Fruit fly (Drosophila melanogaster): ENCODE data around the gene MED6.
A peak's percentile ranks its signal among the peaks of the same experiment; 100 is the strongest.

The MED6 gene

dm6 chr3R:9759360-9760191 is 9.2 kb downstream of the MED6 start, which contains the start of gene Mpi (continued):
- TF ChIP-seq trem (tag; optimal IDR thresholded peaks at IDR 0.05) = peak; percentile 58
- TF ChIP-seq CG2116 (GFP tag; optimal IDR thresholded peaks at IDR 0.05) = peak; percentile 66
- no peak for TF ChIP-seq Nf-YC (tag; optimal IDR thresholded peaks at IDR 0.05)
- TF ChIP-seq ato (GFP tag; IDR thresholded peaks at IDR 0.05; ENCODE audit: partially characterized antibody) = 0 out of 2 replicates have a peak, but pooled peaks have one; percentile 45
- TF ChIP-seq CG9932 (GFP tag; IDR thresholded peaks at IDR 0.05) = peak; percentile 36
- no peak for TF ChIP-seq CG11696 (GFP tag; IDR thresholded peaks at IDR 0.05)
- TF ChIP-seq CG12104 (GFP tag; optimal IDR thresholded peaks at IDR 0.05) = no peak
- TF ChIP-seq oc (tag; optimal IDR thresholded peaks at IDR 0.05) = no peak
- TF ChIP-seq wdn (GFP tag; IDR thresholded peaks at IDR 0.05) = no peak
- TF ChIP-seq gt (GFP tag; IDR thresholded peaks at IDR 0.05) = no peak
- TF ChIP-seq D19A (tag; optimal IDR thresholded peaks at IDR 0.05) = peak; percentile 100
- no peak for TF ChIP-seq cas (GFP tag; IDR thresholded peaks at IDR 0.05)
- TF ChIP-seq HLH54F (GFP tag; optimal IDR thresholded peaks at IDR 0.05) = no peak
- TF ChIP-seq prd (optimal IDR thresholded peaks at IDR 0.05) = no peak
- 0 out of 3 replicates have a peak, but pooled peaks have one; percentile 15 for TF ChIP-seq prd (GFP tag; IDR thresholded peaks at IDR 0.05)
- TF ChIP-seq CG10431 (GFP tag; optimal IDR thresholded peaks at IDR 0.05) = no peak
- no peak for TF ChIP-seq CG8944 (GFP tag; optimal IDR thresholded peaks at IDR 0.05)
- TF ChIP-seq CG17829 (tag; optimal IDR thresholded peaks at IDR 0.05) = peak; percentile 50
- no peak for TF ChIP-seq Dip3 (GFP tag; optimal IDR thresholded peaks at IDR 0.05)
- TF ChIP-seq run (tag; optimal IDR thresholded peaks at IDR 0.05) = no peak
- peak; percentile 70 for TF ChIP-seq Max (GFP tag; optimal IDR thresholded peaks at IDR 0.05)
- no peak for TF ChIP-seq CG16863 (GFP tag; optimal IDR thresholded peaks at IDR 0.05)
- no peak for TF ChIP-seq Nf-YB (GFP tag; optimal IDR thresholded peaks at IDR 0.05)
- TF ChIP-seq CG1792 (GFP tag; optimal IDR thresholded peaks at IDR 0.05) = no peak
- TF ChIP-seq Dll (GFP tag; IDR thresholded peaks at IDR 0.05; ENCODE audit: partially characterized antibody) = peak; percentile 67
- TF ChIP-seq CG32532 (GFP tag; IDR thresholded peaks at IDR 0.05) = peak; percentile 42
- TF ChIP-seq fd64A (GFP tag; optimal IDR thresholded peaks at IDR 0.05) = no peak
- TF ChIP-seq nau (GFP tag; optimal IDR thresholded peaks at IDR 0.05) = no peak
- peak; percentile 54 for TF ChIP-seq pzg (GFP tag; optimal IDR thresholded peaks at IDR 0.05)
- TF ChIP-seq Awh (GFP tag; IDR thresholded peaks at IDR 0.05) = no peak
- no peak for TF ChIP-seq Dad (GFP tag; optimal IDR thresholded peaks at IDR 0.05)
- no peak for TF ChIP-seq HmgD (GFP tag; optimal IDR thresholded peaks at IDR 0.05)
- TF ChIP-seq ttk (GFP tag; IDR thresholded peaks at IDR 0.05) = no peak
- TF ChIP-seq Lhr (GFP tag; optimal IDR thresholded peaks at IDR 0.05) = no peak
- no peak for TF ChIP-seq sim (GFP tag; IDR thresholded peaks at IDR 0.05)
- TF ChIP-seq Eip74EF (GFP tag; optimal IDR thresholded peaks at IDR 0.05) = no peak
- TF ChIP-seq D (optimal IDR thresholded peaks at IDR 0.05) = peak; percentile 21
- no peak for TF ChIP-seq D (GFP tag; optimal IDR thresholded peaks at IDR 0.05)
- TF ChIP-seq sna (GFP tag; IDR thresholded peaks at IDR 0.05; ENCODE audit: partially characterized antibody) = 0 out of 2 replicates have a peak, but pooled peaks have one; percentile 50
- TF ChIP-seq Sox100B (GFP tag; optimal IDR thresholded peaks at IDR 0.05) = no peak
- TF ChIP-seq insv (GFP tag; optimal IDR thresholded peaks at IDR 0.05) = no peak
- no peak for TF ChIP-seq CG9215 (GFP tag; IDR thresholded peaks at IDR 0.05)
- no peak for TF ChIP-seq mam (GFP tag; optimal IDR thresholded peaks at IDR 0.05)
- no peak for TF ChIP-seq CG18599 (GFP tag; optimal IDR thresholded peaks at IDR 0.05)
- no peak for TF ChIP-seq yki (optimal IDR thresholded peaks at IDR 0.05)
- peak; percentile 52; the same call in 1 of the 3 replicates for TF ChIP-seq CG16813 (GFP tag; IDR thresholded peaks at IDR 0.05; ENCODE audit: partially characterized antibody)
- peak; percentile 32 for TF ChIP-seq CG9727 (GFP tag; optimal IDR thresholded peaks at IDR 0.05)
- no peak for TF ChIP-seq Oaz (GFP tag; IDR thresholded peaks at IDR 0.05)
- TF ChIP-seq Ravus (GFP tag; IDR thresholded peaks at IDR 0.05) = no peak
- TF ChIP-seq CG34224 (GFP tag; IDR thresholded peaks at IDR 0.05; ENCODE audit: partially characterized antibody) = peak; percentile 42; the same call in 1 of the 3 replicates
